Worm (Caenorhabditis elegans) whole organism, L3 larva: ENCODE results near the gene mrps-7.
"Not testable (repeated sequence)": the region's sequence is repeated elsewhere in the genome, so short reads cannot be mapped to it uniquely, and the experiment has no call there.

Experiments used
- ZK546.5 ChIP-seq: sonication (generic microtip); optimal IDR thresholded peaks from 2 replicates; lab custom pipeline; 2017; ENCODE audit warnings: missing biosample characterization, missing genetic modification characterization
- aly-2 ChIP-seq: fragments of 150-350 bp; optimal IDR thresholded peaks from 2 replicates; lab custom pipeline; 2014; ENCODE audit warnings: missing biosample characterization, missing genetic modification characterization
- ceh-28 ChIP-seq: fragments of 150-350 bp; optimal IDR thresholded peaks from 2 replicates; lab custom pipeline; 2014; ENCODE audit warnings: missing biosample characterization, missing genetic modification reagents, missing genetic modification characterization
- ceh-82 ChIP-seq: fragments of 150-350 bp; optimal IDR thresholded peaks from 2 replicates; lab custom pipeline; 2014; ENCODE audit warnings: missing biosample characterization, missing genetic modification characterization
- ceh-9 ChIP-seq: sonication (generic microtip); optimal IDR thresholded peaks from 2 replicates; lab custom pipeline; 2018; ENCODE audit warnings: missing biosample characterization, missing genetic modification characterization
- egl-27 ChIP-seq: sonication (generic microtip); optimal IDR thresholded peaks from 4 replicates; lab custom pipeline; 2017; ENCODE audit warnings: missing biosample characterization, missing genetic modification reagents, missing genetic modification characterization
- egl-5 ChIP-seq: fragments of 150-350 bp; optimal IDR thresholded peaks from 2 replicates; lab custom pipeline; 2017; ENCODE audit warnings: missing biosample characterization, missing genetic modification reagents, missing genetic modification characterization, inconsistent platforms
- elt-2 ChIP-seq: sonication (generic microtip); optimal IDR thresholded peaks from 2 replicates; lab custom pipeline; 2016; ENCODE audit warnings: missing genetic modification reagents, mild to moderate bottlenecking, missing genetic modification characterization, missing compliant biosample characterization
- elt-3 ChIP-seq, 3 experiments: fragments of 150-350 bp in 1 of 3; sonication (generic microtip) in 2 of 3; optimal IDR thresholded peaks; 2 replicates in 2 of 3; 4 replicates in 1 of 3; lab custom pipeline; 2014 to 2017; ENCODE audit warnings: missing biosample characterization in 3 of 3, missing genetic modification characterization in 3 of 3
- fkh-10 ChIP-seq: sonication (generic microtip); optimal IDR thresholded peaks from 2 replicates; lab custom pipeline; 2017; ENCODE audit warnings: missing biosample characterization, missing genetic modification reagents, missing genetic modification characterization
- fos-1 ChIP-seq: fragments of 150-350 bp; optimal IDR thresholded peaks from 2 replicates; lab custom pipeline; 2014; ENCODE audit warnings: missing biosample characterization, missing genetic modification characterization
- lsy-12 ChIP-seq: sonication (generic microtip); optimal IDR thresholded peaks from 2 replicates; lab custom pipeline; 2016; ENCODE audit warnings: mild to moderate bottlenecking, missing genetic modification characterization, missing compliant biosample characterization
- mml-1 ChIP-seq: fragments of 150-350 bp; sonication (generic microtip); optimal IDR thresholded peaks from 3 replicates; lab custom pipeline; 2014; ENCODE audit warnings: missing biosample characterization, missing genetic modification characterization
- nfya-1 ChIP-seq: sonication (generic microtip); optimal IDR thresholded peaks from 2 replicates; lab custom pipeline; 2017; ENCODE audit warnings: missing genetic modification characterization, mild to moderate bottlenecking, missing compliant biosample characterization, antibody characterized with exemption, moderate library complexity; ENCODE audit not compliant: insufficient read depth
- nhr-12 ChIP-seq: fragments of 150-350 bp; optimal IDR thresholded peaks from 2 replicates; lab custom pipeline; 2014; ENCODE audit warnings: missing biosample characterization, missing genetic modification characterization
- nhr-23 ChIP-seq: fragments of 150-350 bp; optimal IDR thresholded peaks from 2 replicates; lab custom pipeline; 2014; ENCODE audit warnings: missing biosample characterization, missing genetic modification reagents, missing genetic modification characterization
- nhr-237 ChIP-seq: fragments of 150-350 bp; optimal IDR thresholded peaks from 2 replicates; lab custom pipeline; 2014; ENCODE audit warnings: missing biosample characterization, missing genetic modification characterization
- nhr-28 ChIP-seq: fragments of 150-350 bp; optimal IDR thresholded peaks from 2 replicates; lab custom pipeline; 2014; ENCODE audit warnings: missing biosample characterization, missing genetic modification characterization
- nhr-43 ChIP-seq: sonication (generic microtip); optimal IDR thresholded peaks from 2 replicates; lab custom pipeline; 2016; ENCODE audit warnings: mild to moderate bottlenecking, missing genetic modification characterization, missing compliant biosample characterization; ENCODE audit not compliant: poor library complexity, severe bottlenecking
- nhr-77 ChIP-seq: fragments of 150-350 bp; optimal IDR thresholded peaks from 2 replicates; lab custom pipeline; 2014; ENCODE audit warnings: missing biosample characterization, missing genetic modification characterization
- pha-4 ChIP-seq: fragments of 150-350 bp; optimal IDR thresholded peaks from 2 replicates; lab custom pipeline; 2014; ENCODE audit warnings: missing biosample characterization, missing genetic modification reagents, missing genetic modification characterization
- sea-2 ChIP-seq: fragments of 150-350 bp; sonication (generic microtip); optimal IDR thresholded peaks from 4 replicates; lab custom pipeline; 2014; ENCODE audit warnings: missing biosample characterization, missing genetic modification reagents, missing genetic modification characterization
- skn-1 ChIP-seq: fragments of 150-350 bp; optimal IDR thresholded peaks from 2 replicates; lab custom pipeline; 2014; ENCODE audit warnings: missing biosample characterization, missing genetic modification characterization
- snpc-4 ChIP-seq: fragments of 150-350 bp; optimal IDR thresholded peaks from 2 replicates; lab custom pipeline; 2014; ENCODE audit warnings: missing biosample characterization, missing genetic modification characterization
- tbx-2 ChIP-seq: sonication (generic microtip); optimal IDR thresholded peaks from 2 replicates; lab custom pipeline; 2016; ENCODE audit warnings: mild to moderate bottlenecking, missing genetic modification characterization, missing compliant biosample characterization
- zag-1 ChIP-seq: fragments of 150-350 bp; optimal IDR thresholded peaks from 2 replicates; lab custom pipeline; 2014; ENCODE audit warnings: missing biosample characterization, missing genetic modification characterization
- ztf-11 ChIP-seq: fragments of 150-350 bp; optimal IDR thresholded peaks from 2 replicates; lab custom pipeline; 2014; ENCODE audit warnings: missing biosample characterization, missing genetic modification characterization
- ztf-4 ChIP-seq: fragments of 150-350 bp; optimal IDR thresholded peaks from 2 replicates; lab custom pipeline; 2014; ENCODE audit warnings: missing biosample characterization, missing genetic modification characterization

mrps-7 gene

ce11 chrIV:14786374-14787136 is 19.0 kb upstream of the mrps-7 start, which contains the start of gene melo-1 (continued):
- TF ChIP-seq nhr-23 (tag; lab: Kevin White, UChicago) (peak; percentile 34), ceh-82 (no peak), nhr-43 (tag; lab: Kevin White, UChicago) (no peak), egl-5 (tag; lab: Kevin White, UChicago) (no peak), sea-2 (GFP tag; lab: Kevin White, UChicago) (no peak), lsy-12 (no peak), fos-1 (tag; lab: Kevin White, UChicago) (no peak), egl-27 (tag; lab: Kevin White, UChicago) (no peak), ztf-4 (tag; lab: Kevin White, UChicago) (no peak), skn-1 (no peak), nhr-28 (no peak), tbx-2 (tag; lab: Kevin White, UChicago) (no peak), snpc-4 (tag; lab: Kevin White, UChicago) (peak; percentile 42), zag-1 (tag; lab: Kevin White, UChicago) (no peak), fkh-10 (GFP tag; lab: Kevin White, UChicago) (no peak)

ce11 chrIV:14784481-14784880 is 17.0 kb upstream of the mrps-7 start, which contains the start of gene nlp-56:
Gene nlp-56 (minus strand): TSS chrIV:14784737.
- TF ChIP-seq egl-5 (tag; lab: Kevin White, UChicago): no peak
- TF ChIP-seq egl-27 (tag; lab: Kevin White, UChicago): no peak
- TF ChIP-seq ztf-11 (tag; lab: Kevin White, UChicago): no peak
- TF ChIP-seq lsy-12: no peak
- TF ChIP-seq nhr-43 (tag; lab: Kevin White, UChicago): no peak
- TF ChIP-seq nfya-1: no peak
- no peak for TF ChIP-seq fos-1 (tag; lab: Kevin White, UChicago)
- no peak for TF ChIP-seq tbx-2 (tag; lab: Kevin White, UChicago)
- no peak for TF ChIP-seq nhr-77 (tag; lab: Kevin White, UChicago)
- no peak for TF ChIP-seq ceh-28 (tag; lab: Kevin White, UChicago)
- TF ChIP-seq nhr-12 (tag; lab: Kevin White, UChicago): no peak
- no peak for TF ChIP-seq ZK546.5 (tag; lab: Kevin White, UChicago)
- no peak for TF ChIP-seq pha-4
- no peak for TF ChIP-seq nhr-23 (tag; lab: Kevin White, UChicago)
- TF ChIP-seq elt-3 (tag; optimal IDR thresholded peaks at IDR 0.05; lab: Kevin White, UChicago): no peak
- TF ChIP-seq elt-2 (tag; lab: Kevin White, UChicago): no peak

DNA sequence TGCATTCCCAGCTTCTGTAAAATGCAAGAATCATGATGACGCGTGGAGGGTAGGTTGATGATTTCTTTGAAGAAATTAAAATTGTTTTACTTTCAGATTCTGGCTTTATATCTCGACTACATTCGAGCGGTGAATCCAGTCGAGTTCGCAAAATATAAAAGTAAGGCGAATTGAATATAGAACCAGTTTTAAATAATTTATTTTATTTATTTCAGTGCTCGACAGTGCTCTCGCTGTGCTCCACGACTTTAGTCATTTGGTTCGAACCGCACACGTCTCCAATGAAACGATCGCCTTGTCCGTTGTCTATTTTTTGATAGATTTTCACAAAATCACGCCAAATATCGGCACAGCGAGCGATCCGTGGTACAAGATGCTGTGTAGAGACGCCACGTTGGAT is 14.7 kb upstream of the mrps-7 start, which contains the start of gene Y57G11C.1130:
Y57G11C.1130 (plus strand) TSS at position 301 of the 400 bp plus-strand sequence.
- TF ChIP-seq elt-2 (tag; lab: Kevin White, UChicago): no peak
- TF ChIP-seq nhr-237 (tag; lab: Kevin White, UChicago): no peak
- no peak for TF ChIP-seq ceh-9 (tag; lab: Kevin White, UChicago)
- no peak for TF ChIP-seq tbx-2 (tag; lab: Kevin White, UChicago)

ce11 chrIV:14781537-14781936 is 14.0 kb upstream of the mrps-7 start, which contains the start of gene Y57G11C.8:
Gene Y57G11C.8 (plus strand): TSS chrIV:14781837.
- no peak for TF ChIP-seq ztf-11 (tag; lab: Kevin White, UChicago)
- TF ChIP-seq mml-1 (tag; lab: Kevin White, UChicago): no peak

DNA sequence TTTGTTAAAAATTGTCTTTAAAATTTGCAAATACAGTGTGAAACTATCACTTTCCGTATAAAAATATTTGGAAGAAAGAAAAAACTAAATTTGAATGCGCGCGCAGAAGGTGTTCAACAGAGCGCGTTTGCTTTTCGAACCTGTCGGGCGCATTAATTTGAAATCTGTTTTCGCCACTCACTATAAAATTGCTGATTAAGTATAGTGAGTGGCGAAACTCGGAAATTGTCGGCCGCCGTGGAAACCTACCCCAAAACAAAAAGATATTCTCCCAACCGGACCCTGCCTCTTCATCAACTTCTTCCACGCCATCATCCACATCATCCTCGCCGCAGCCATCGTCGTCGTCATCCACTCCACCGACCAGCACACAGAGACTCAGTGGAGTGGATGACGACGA is 13.0 kb upstream of the mrps-7 start:
- TF ChIP-seq snpc-4 (tag; lab: Kevin White, UChicago): peak; percentile 38
- TF ChIP-seq, all 47 proteins: peak for 1; not testable (repeated sequence) for 46

ce11 chrIV:14774454-14774853 is 6.9 kb upstream of the mrps-7 start, which contains the start of gene Y57G11C.51:
Gene Y57G11C.51 (minus strand): TSS chrIV:14774554.
- not testable (repeated sequence) for TF ChIP-seq zag-1, aly-2, nhr-237 (tag; lab: Kevin White, UChicago)
